Worm (Caenorhabditis elegans): Measurements from ENCODE around the gene C27F2.6.
A peak's percentile ranks its signal among the peaks of the same experiment; 100 is the strongest.

Gene C27F2.6

ce11 chrIII:5025136-5025629, 44.9 kb upstream of the C27F2.6 start (continued):
- no peak for TF ChIP-seq nhr-27 (tag; optimal IDR thresholded peaks at IDR 0.05)
- TF ChIP-seq egl-18 (GFP tag; IDR thresholded peaks at IDR 0.05) = no peak
- TF ChIP-seq snpc-1.1 (tag; optimal IDR thresholded peaks at IDR 0.05; ENCODE audit: insufficient read depth) = no peak
- TF ChIP-seq nfya-2 (GFP tag; IDR thresholded peaks at IDR 0.05) = no peak
- TF ChIP-seq B0035.1 (tag; optimal IDR thresholded peaks at IDR 0.05) = peak; percentile 68
- no peak for TF ChIP-seq ceh-79 (tag; optimal IDR thresholded peaks at IDR 0.05)
- TF ChIP-seq F57C9.4 (tag; optimal IDR thresholded peaks at IDR 0.05) = no peak
- TF ChIP-seq nfya-1 (tag; optimal IDR thresholded peaks at IDR 0.05; ENCODE audit: borderline replicate concordance, insufficient read depth) = no peak
- TF ChIP-seq Y79H2A.3 (GFP tag; conservative IDR thresholded peaks at IDR 0.05) = peak; percentile 67; the same call in 1 of the 2 replicates
- peak in 1 of 2 experiments; percentile 21 for TF ChIP-seq let-607 (tag; optimal IDR thresholded peaks at IDR 0.05)
- TF ChIP-seq ccch-3 (GFP tag; optimal IDR thresholded peaks at IDR 0.05) = no peak
- no peak for TF ChIP-seq him-1 (tag; optimal IDR thresholded peaks at IDR 0.05)
- TF ChIP-seq ztf-18 (tag; optimal IDR thresholded peaks at IDR 0.05) = no peak
- TF ChIP-seq sdz-38 (tag; optimal IDR thresholded peaks at IDR 0.05) = no peak
- 0 out of 2 replicates have a peak, but pooled peaks have one; percentile 75 for TF ChIP-seq Y53G8AR.9 (GFP tag; conservative IDR thresholded peaks at IDR 0.05)
- TF ChIP-seq cebp-2 (GFP tag; IDR thresholded peaks at IDR 0.05) = no peak
- TF ChIP-seq rpc-1 (optimal IDR thresholded peaks at IDR 0.05) = no peak
- no peak for TF ChIP-seq rpc-1 (tag; optimal IDR thresholded peaks at IDR 0.05)
- peak; percentile 48 for TF ChIP-seq tbp1 (GFP tag; optimal IDR thresholded peaks at IDR 0.05)
- TF ChIP-seq lin-26 (GFP tag; IDR thresholded peaks at IDR 0.05) = no peak
- no peak for TF ChIP-seq C06A6.2 (GFP tag; conservative IDR thresholded peaks at IDR 0.05)
- no peak for TF ChIP-seq lag-1 (GFP tag; IDR thresholded peaks at IDR 0.05)
- TF ChIP-seq egl-44 (GFP tag; IDR thresholded peaks at IDR 0.05) = no peak; the same call in 1 of the 2 replicates
- TF ChIP-seq somi-1 (GFP tag; optimal IDR thresholded peaks at IDR 0.05) = no peak
- no peak for TF ChIP-seq snpc-1.3 (tag; optimal IDR thresholded peaks at IDR 0.05; ENCODE audit: insufficient read depth)
- no peak for TF ChIP-seq F10E7.11 (tag; optimal IDR thresholded peaks at IDR 0.05)
- no peak for TF ChIP-seq F49E8.2 (tag; optimal IDR thresholded peaks at IDR 0.05; ENCODE audit: insufficient read depth)
- no peak for TF ChIP-seq cebp-1 (GFP tag; IDR thresholded peaks at IDR 0.05)
- TF ChIP-seq cebp-1 (tag; optimal IDR thresholded peaks at IDR 0.05) = peak; percentile 49
- TF ChIP-seq attf-6 (GFP tag; IDR thresholded peaks at IDR 0.05) = no peak
- TF ChIP-seq F23B12.7 (tag; optimal IDR thresholded peaks at IDR 0.05; ENCODE audit: insufficient read depth) = no peak
- no peak for TF ChIP-seq bed-1 (GFP tag; IDR thresholded peaks at IDR 0.05)
- TF ChIP-seq nfyb-1 (GFP tag; IDR thresholded peaks at IDR 0.05) = 0 out of 2 replicates have a peak, but pooled peaks have one; percentile 65
- no peak for TF ChIP-seq B0019.2 (GFP tag; conservative IDR thresholded peaks at IDR 0.05)
- no peak; the same call in none of the 2 replicates for TF ChIP-seq B0336.3 (GFP tag; IDR thresholded peaks at IDR 0.05)
- TF ChIP-seq snpc-4 (GFP tag; optimal IDR thresholded peaks at IDR 0.05) = no peak
- TF ChIP-seq snpc-4 (tag; optimal IDR thresholded peaks at IDR 0.05) = peak in 2 of 4 experiments; percentile 26 to 43
- TF ChIP-seq F55B11.4 (tag; optimal IDR thresholded peaks at IDR 0.05; ENCODE audit: borderline replicate concordance, insufficient read depth) = no peak
- peak; percentile 19 for TF ChIP-seq B0261.1 (tag; optimal IDR thresholded peaks at IDR 0.05)
- peak; percentile 9 for TF ChIP-seq nhr-80 (tag; optimal IDR thresholded peaks at IDR 0.05)
- peak; percentile 23 for TF ChIP-seq die-1 (tag; optimal IDR thresholded peaks at IDR 0.05)
- TF ChIP-seq ekl-4 (GFP tag; IDR thresholded peaks at IDR 0.05) = peak; percentile 51; the same call in 1 of the 2 replicates
- TF ChIP-seq D2030.7 (GFP tag; IDR thresholded peaks at IDR 0.05) = peak; percentile 55
- TF ChIP-seq hlh-12 (tag; optimal IDR thresholded peaks at IDR 0.05) = no peak
- no peak for TF ChIP-seq attf-5 (GFP tag; optimal IDR thresholded peaks at IDR 0.05)
- TF ChIP-seq lsl-1 (GFP tag; optimal IDR thresholded peaks at IDR 0.05) = peak; percentile 14
- TF ChIP-seq akir-1 (GFP tag; optimal IDR thresholded peaks at IDR 0.05) = no peak
- 0 out of 2 replicates have a peak, but pooled peaks have one; percentile 24 for TF ChIP-seq ceh-91 (GFP tag; IDR thresholded peaks at IDR 0.05)

Measured in whole organism, young adult.